Worm (Caenorhabditis elegans): ENCODE measurements around the gene cyd-1.

cyd-1 gene

ce11 chrII:12995322-12995721 is 14.9 kb downstream of the cyd-1 start:
- TF ChIP-seq let-526 (GFP tag; IDR thresholded peaks at IDR 0.05) (no peak), nfyb-1 (GFP tag; IDR thresholded peaks at IDR 0.05) (peak; percentile 37; the same call in 1 of the 2 replicates), hlh-12 (tag; optimal IDR thresholded peaks at IDR 0.05) (no peak), zfh-2 (GFP tag; conservative IDR thresholded peaks at IDR 0.05) (0 out of 2 replicates have a peak, but pooled peaks have one; percentile 8), repo-1 (tag; optimal IDR thresholded peaks at IDR 0.05) (peak; percentile 31), Y53G8AR.9 (GFP tag; conservative IDR thresholded peaks at IDR 0.05) (0 out of 2 replicates have a peak, but pooled peaks have one; percentile 13)

ce11 chrII:12996249-12996648 is 15.9 kb downstream of the cyd-1 start, which contains the start of gene hphd-1:
TSS of gene hphd-1 (minus strand) at chrII:12996571.
- TF ChIP-seq lsy-27 (tag; optimal IDR thresholded peaks at IDR 0.05; ENCODE audit: borderline replicate concordance, insufficient read depth) (no peak), ekl-4 (GFP tag; IDR thresholded peaks at IDR 0.05) (no peak), madf-10 (tag; optimal IDR thresholded peaks at IDR 0.05) (no peak), lir-1 (GFP tag; conservative IDR thresholded peaks at IDR 0.05) (no peak), egl-44 (GFP tag; IDR thresholded peaks at IDR 0.05) (0 out of 2 replicates have a peak, but pooled peaks have one; percentile 38), chd-7 (tag; optimal IDR thresholded peaks at IDR 0.05) (no peak), nhr-80 (tag; optimal IDR thresholded peaks at IDR 0.05) (peak; percentile 69), snpc-4 (GFP tag; optimal IDR thresholded peaks at IDR 0.05) (no peak), snpc-4 (tag; optimal IDR thresholded peaks at IDR 0.05) (peak in 3 of 4 experiments; percentile 21 to 72 (median 65)), atf-7 (tag; optimal IDR thresholded peaks at IDR 0.05) (no peak), F49E8.2 (tag; optimal IDR thresholded peaks at IDR 0.05; ENCODE audit: insufficient read depth) (no peak), nhr-120 (GFP tag; IDR thresholded peaks at IDR 0.05) (no peak), snpc-1.1 (tag; optimal IDR thresholded peaks at IDR 0.05; ENCODE audit: insufficient read depth) (peak; percentile 13), pbrm-1 (GFP tag; IDR thresholded peaks at IDR 0.05) (no peak), Y56A3A.18 (GFP tag; IDR thresholded peaks at IDR 0.05) (no peak), bed-1 (GFP tag; IDR thresholded peaks at IDR 0.05) (no peak), let-526 (GFP tag; IDR thresholded peaks at IDR 0.05) (no peak), pha-4 (tag; optimal IDR thresholded peaks at IDR 0.05) (no peak), nfya-1 (tag; optimal IDR thresholded peaks at IDR 0.05; ENCODE audit: borderline replicate concordance, insufficient read depth) (no peak), zim-3 (tag; optimal IDR thresholded peaks at IDR 0.05) (no peak), snpc-3.4 (tag; optimal IDR thresholded peaks at IDR 0.05) (no peak), ceh-40 (GFP tag; IDR thresholded peaks at IDR 0.05) (no peak), tbp1 (GFP tag; optimal IDR thresholded peaks at IDR 0.05) (peak; percentile 13), ets-4 (GFP tag; optimal IDR thresholded peaks at IDR 0.05) (no peak), hmg-1.2 (GFP tag; IDR thresholded peaks at IDR 0.05) (peak; percentile 77), lin-35 (GFP tag; optimal IDR thresholded peaks at IDR 0.05) (no peak), cebp-1 (GFP tag; IDR thresholded peaks at IDR 0.05) (no peak), cebp-1 (tag; optimal IDR thresholded peaks at IDR 0.05) (peak; percentile 37), ZK185.1 (tag; optimal IDR thresholded peaks at IDR 0.05; ENCODE audit: poor library complexity, severe bottlenecking) (peak; percentile 24), Y53G8AR.9 (GFP tag; conservative IDR thresholded peaks at IDR 0.05) (0 out of 2 replicates have a peak, but pooled peaks have one; percentile 33), F10E7.11 (tag; optimal IDR thresholded peaks at IDR 0.05) (no peak), gei-17 (GFP tag; optimal IDR thresholded peaks at IDR 0.05) (no peak), rpc-1 (optimal IDR thresholded peaks at IDR 0.05) (no peak), rpc-1 (tag; optimal IDR thresholded peaks at IDR 0.05) (no peak), attf-5 (GFP tag; optimal IDR thresholded peaks at IDR 0.05) (peak; percentile 49), let-607 (tag; optimal IDR thresholded peaks at IDR 0.05) (peak in 1 of 2 experiments; percentile 65), C06A6.2 (GFP tag; conservative IDR thresholded peaks at IDR 0.05) (no peak), sdz-38 (tag; optimal IDR thresholded peaks at IDR 0.05) (no peak), lin-40 (tag; optimal IDR thresholded peaks at IDR 0.05) (peak; percentile 37), F55B11.4 (tag; optimal IDR thresholded peaks at IDR 0.05; ENCODE audit: borderline replicate concordance, insufficient read depth) (no peak), ztf-28 (GFP tag; IDR thresholded peaks at IDR 0.05) (no peak)

All from whole organism, young adult.